Worm (Caenorhabditis elegans): ENCODE measurements around the gene ubh-2.
A peak's percentile ranks its signal among the peaks of the same experiment; 100 is the strongest.

ce11 chrV:6513356-6513755 is 3.7 kb upstream of the ubh-2 start:
- TF ChIP-seq lin-15B (tag; optimal IDR thresholded peaks at IDR 0.05) = no peak
- no peak for TF ChIP-seq F16B12.6 (tag; optimal IDR thresholded peaks at IDR 0.05)
- TF ChIP-seq efl-1 (optimal IDR thresholded peaks at IDR 0.05) = no peak
- peak in 1 of 2 experiments; percentile 59 for TF ChIP-seq efl-1 (GFP tag; optimal IDR thresholded peaks at IDR 0.05 in 1 of 2)
- no peak for TF ChIP-seq snpc-4 (tag; optimal IDR thresholded peaks at IDR 0.05)

All from whole organism, L1 larva.